Fruit fly (Drosophila melanogaster): Measurements from ENCODE around the gene CG4565.
A peak's percentile ranks its signal among the peaks of the same experiment; 100 is the strongest.

- TF ChIP-seq sna (GFP tag; IDR thresholded peaks at IDR 0.05; ENCODE audit: partially characterized antibody): no peak; the same call in 1 of the 2 replicates
- no peak for TF ChIP-seq Camta (GFP tag; optimal IDR thresholded peaks at IDR 0.05)
- peak; percentile 80 for TF ChIP-seq sens (GFP tag)
- no peak for TF ChIP-seq br (optimal IDR thresholded peaks at IDR 0.05)
Measured at dm6 chr3R:10888633-10889519, 36.4 kb downstream of the CG4565 start.

Measured in whole organism, embryonic.